Worm (Caenorhabditis elegans): Measurements from ENCODE around the gene mltn-1.

DNA sequence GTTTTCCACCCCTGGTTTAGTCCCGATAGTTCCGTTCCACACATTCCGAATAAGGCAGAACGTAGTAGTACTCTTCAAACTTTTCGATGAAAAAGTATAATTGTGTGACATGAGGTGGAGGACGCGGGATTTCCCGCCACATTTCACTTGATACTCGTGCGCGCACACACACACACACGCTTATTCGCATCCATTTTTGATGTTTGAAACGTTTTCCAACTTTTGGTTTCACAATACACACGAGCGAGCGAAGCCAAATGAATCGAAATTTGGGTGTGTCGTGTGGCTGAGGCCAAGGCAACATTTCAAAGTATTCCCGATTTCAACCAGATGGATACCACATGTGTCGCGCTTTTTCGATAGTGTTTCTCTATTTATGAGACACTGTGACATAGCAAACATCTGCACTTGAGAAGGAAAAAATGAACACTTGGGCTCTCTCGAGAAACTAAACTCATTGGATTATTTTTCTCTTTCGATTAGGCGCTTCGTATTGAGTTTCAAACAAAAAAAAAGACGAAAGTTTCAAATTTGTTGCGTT is 48.6 kb upstream of the mltn-1 start:
- no peak for TF ChIP-seq aly-2 (tag; optimal IDR thresholded peaks at IDR 0.05)
- no peak for TF ChIP-seq ztf-11 (tag; optimal IDR thresholded peaks at IDR 0.05)
- peak; percentile 5 for TF ChIP-seq blmp-1 (tag; optimal IDR thresholded peaks at IDR 0.05; ENCODE audit: insufficient read depth)
- TF ChIP-seq nhr-237 (tag; optimal IDR thresholded peaks at IDR 0.05) = no peak
- TF ChIP-seq nhr-11 (tag; optimal IDR thresholded peaks at IDR 0.05) = no peak
- TF ChIP-seq mdl-1 (tag; optimal IDR thresholded peaks at IDR 0.05) = no peak
- TF ChIP-seq nhr-10 (tag; optimal IDR thresholded peaks at IDR 0.05) = no peak
- TF ChIP-seq elt-3 (tag; optimal IDR thresholded peaks at IDR 0.05) = no peak
- TF ChIP-seq nhr-25 (tag; optimal IDR thresholded peaks at IDR 0.05) = no peak
- no peak for TF ChIP-seq unc-62 (GFP tag; optimal IDR thresholded peaks at IDR 0.05)
- no peak for TF ChIP-seq nhr-6 (tag; optimal IDR thresholded peaks at IDR 0.05)
- no peak for TF ChIP-seq unc-39 (tag; optimal IDR thresholded peaks at IDR 0.05)
